Fruit fly (Drosophila melanogaster): ENCODE results near the gene CG10097.

Gene CG10097

DNA sequence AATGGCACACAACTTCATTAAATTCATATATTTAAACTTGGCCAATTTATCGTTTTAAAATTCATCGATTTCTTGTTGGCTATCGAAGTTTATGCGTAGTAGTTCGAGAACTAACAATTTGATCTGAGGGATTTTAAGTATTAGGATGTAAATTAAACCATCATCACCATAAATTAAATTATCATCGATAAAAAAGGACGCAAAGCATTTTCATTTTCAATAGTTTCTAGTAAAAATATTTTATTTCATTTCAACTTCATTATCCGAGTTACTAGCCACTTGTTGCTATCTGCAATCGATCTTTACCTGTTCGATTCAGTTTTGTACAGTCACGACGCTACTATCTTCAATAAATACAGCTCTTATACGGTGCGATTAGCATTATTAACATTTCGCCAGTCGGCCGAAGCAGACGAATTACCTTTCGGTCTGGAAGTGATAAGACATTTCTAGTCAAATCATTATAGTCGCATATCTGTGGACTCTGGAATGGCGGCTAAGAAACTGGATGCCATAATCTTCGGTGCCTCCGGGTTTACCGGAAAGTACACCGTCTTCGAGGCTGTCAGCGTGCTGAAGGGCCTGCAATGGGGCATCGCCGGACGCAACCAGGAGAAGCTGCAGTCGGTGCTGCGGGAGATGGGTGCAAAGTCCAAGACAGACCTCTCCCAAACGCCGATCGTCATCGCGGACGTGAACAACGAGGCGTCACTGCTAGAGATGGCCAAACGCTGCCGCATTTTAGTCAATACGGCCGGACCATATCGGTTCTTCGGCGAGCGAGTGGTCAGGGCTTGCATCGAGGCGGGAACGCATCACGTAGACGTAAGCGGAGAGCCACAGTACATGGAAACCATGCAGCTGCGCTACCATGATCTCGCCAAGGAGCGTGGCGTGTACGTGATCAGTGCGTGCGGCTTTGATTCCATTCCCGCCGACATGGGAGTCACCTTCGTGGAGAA, 10.7 kb upstream of the CG10097 start, which contains the start of gene CG5167:
TSS of gene CG5167 (plus strand) at position 298 of the 962 bp plus-strand sequence.
- peak; percentile 28 for TF ChIP-seq Hr39 (GFP tag; optimal IDR thresholded peaks at IDR 0.05)
- no peak for TF ChIP-seq Met (GFP tag; optimal IDR thresholded peaks at IDR 0.05)
- peak; percentile 87 for TF ChIP-seq CG9139 (GFP tag; optimal IDR thresholded peaks at IDR 0.05)
- TF ChIP-seq CG10631 (GFP tag; optimal IDR thresholded peaks at IDR 0.05): no peak
- peak; percentile 76 for TF ChIP-seq net (GFP tag; optimal IDR thresholded peaks at IDR 0.05)
- no peak for TF ChIP-seq CG4318 (GFP tag; optimal IDR thresholded peaks at IDR 0.05)
- TF ChIP-seq ss (GFP tag; optimal IDR thresholded peaks at IDR 0.05): peak; percentile 84 to 89
- TF ChIP-seq CG32006 (GFP tag; optimal IDR thresholded peaks at IDR 0.05): no peak
- no peak for TF ChIP-seq Hr38 (GFP tag; optimal IDR thresholded peaks at IDR 0.05)
- peak; percentile 41 to 50 for TF ChIP-seq salr (GFP tag; optimal IDR thresholded peaks at IDR 0.05)
- TF ChIP-seq CG15336 (GFP tag; IDR thresholded peaks at IDR 0.05): peak; percentile 42; the same call in 1 of the 2 replicates
- peak; percentile 19 for TF ChIP-seq Sox14 (GFP tag; optimal IDR thresholded peaks at IDR 0.05)
- TF ChIP-seq CG3032 (tag; optimal IDR thresholded peaks at IDR 0.05): peak; percentile 7
- no peak for TF ChIP-seq Ets21C (GFP tag; optimal IDR thresholded peaks at IDR 0.05)
- TF ChIP-seq Ets96B (tag; optimal IDR thresholded peaks at IDR 0.05): peak; percentile 25
- TF ChIP-seq CG6276 (GFP tag; optimal IDR thresholded peaks at IDR 0.05): peak; percentile 92
- peak; percentile 63 for TF ChIP-seq esn (GFP tag; optimal IDR thresholded peaks at IDR 0.05)
- no peak for TF ChIP-seq Smox (GFP tag; optimal IDR thresholded peaks at IDR 0.05)
- no peak for TF ChIP-seq fd59A (GFP tag; optimal IDR thresholded peaks at IDR 0.05)
- peak; percentile 58 for TF ChIP-seq lz (GFP tag; optimal IDR thresholded peaks at IDR 0.05)
- TF ChIP-seq CG11762 (GFP tag; optimal IDR thresholded peaks at IDR 0.05; ENCODE audit: insufficient read depth): peak; percentile 50
- no peak for TF ChIP-seq Sox15 (GFP tag; optimal IDR thresholded peaks at IDR 0.05)
- peak; percentile 87 for TF ChIP-seq Eip78C (GFP tag)
- TF ChIP-seq fkh (GFP tag; optimal IDR thresholded peaks at IDR 0.05): peak; percentile 25
- TF ChIP-seq fd85E (GFP tag; optimal IDR thresholded peaks at IDR 0.05): no peak
- TF ChIP-seq CG34406 (GFP tag; optimal IDR thresholded peaks at IDR 0.05): peak; percentile 36
- peak; percentile 70 for TF ChIP-seq eg (GFP tag; IDR thresholded peaks at IDR 0.05)
- TF ChIP-seq CG8119 (GFP tag; IDR thresholded peaks at IDR 0.05): peak; percentile 59
- TF ChIP-seq Sox102F (GFP tag; optimal IDR thresholded peaks at IDR 0.05): peak; percentile 46
- TF ChIP-seq Lpt (GFP tag; optimal IDR thresholded peaks at IDR 0.05): peak; percentile 9
- peak; percentile 15; the same call in 1 of the 3 replicates for TF ChIP-seq CG6163 (GFP tag; IDR thresholded peaks at IDR 0.05)
- TF ChIP-seq CG8632 (GFP tag; optimal IDR thresholded peaks at IDR 0.05): peak; percentile 20
- peak; percentile 32 for TF ChIP-seq achi (GFP tag; optimal IDR thresholded peaks at IDR 0.05)
- TF ChIP-seq CG16779 (tag; optimal IDR thresholded peaks at IDR 0.05): peak; percentile 87
- peak; percentile 1 for TF ChIP-seq Hr4 (GFP tag; optimal IDR thresholded peaks at IDR 0.05)
- TF ChIP-seq acj6 (GFP tag; optimal IDR thresholded peaks at IDR 0.05): no peak
- TF ChIP-seq CG7368 (GFP tag; optimal IDR thresholded peaks at IDR 0.05): no peak
- peak; percentile 2 for TF ChIP-seq dsx (GFP tag; optimal IDR thresholded peaks at IDR 0.05; ENCODE audit: poor library complexity, severe bottlenecking)
- TF ChIP-seq topi (GFP tag; optimal IDR thresholded peaks at IDR 0.05): peak; percentile 24
- TF ChIP-seq OdsH (GFP tag; optimal IDR thresholded peaks at IDR 0.05): no peak
- peak; percentile 46 for TF ChIP-seq Eip75B (GFP tag; optimal IDR thresholded peaks at IDR 0.05)
- TF ChIP-seq CG6808 (GFP tag; optimal IDR thresholded peaks at IDR 0.05): peak; percentile 76
- no peak; the same call in 1 of the 2 replicates for TF ChIP-seq Gug (GFP tag; IDR thresholded peaks at IDR 0.05)
- TF ChIP-seq CG1621 (tag; optimal IDR thresholded peaks at IDR 0.05): peak; percentile 61
- no peak for TF ChIP-seq CG10669 (GFP tag; optimal IDR thresholded peaks at IDR 0.05)
- TF ChIP-seq CG11294 (GFP tag; IDR thresholded peaks at IDR 0.05): no peak
- peak; percentile 69 for TF ChIP-seq svp (GFP tag)
- TF ChIP-seq Eip93F (GFP tag; optimal IDR thresholded peaks at IDR 0.05): peak; percentile 21
- peak; percentile 8 for TF ChIP-seq cyc (GFP tag; optimal IDR thresholded peaks at IDR 0.05)
- TF ChIP-seq pdm3 (GFP tag; optimal IDR thresholded peaks at IDR 0.05): no peak
